Worm (Caenorhabditis elegans): ENCODE data around the gene rpb-4.

DNA sequence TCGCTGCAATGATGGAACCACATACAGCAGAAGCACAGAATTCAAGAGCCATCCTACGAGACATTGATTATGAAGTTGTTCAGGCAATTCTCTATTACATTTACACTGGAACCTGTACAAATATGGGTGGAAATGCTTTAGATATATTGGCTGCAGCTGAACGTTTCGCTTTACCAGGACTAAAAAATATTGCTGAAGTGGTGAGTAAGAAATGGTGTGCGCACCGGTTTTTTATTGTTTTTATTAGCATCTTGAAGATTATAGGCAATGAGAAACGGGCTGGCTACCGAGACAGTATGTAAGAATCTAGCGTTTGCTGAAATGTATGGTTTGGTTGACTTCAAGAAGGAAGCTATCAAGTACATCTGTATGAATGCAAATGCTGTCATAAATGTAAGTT, 21.8 kb downstream of the rpb-4 start:
- TF ChIP-seq cog-1 (tag; optimal IDR thresholded peaks at IDR 0.05), result no peak
- TF ChIP-seq ztf-29 (GFP tag; IDR thresholded peaks at IDR 0.05), result no peak
- TF ChIP-seq tab-1 (GFP tag; IDR thresholded peaks at IDR 0.05), result no peak
- TF ChIP-seq T22C8.4 (GFP tag; IDR thresholded peaks at IDR 0.05), result no peak
- no peak for TF ChIP-seq med-1 (GFP tag; optimal IDR thresholded peaks at IDR 0.05; ENCODE audit: insufficient read depth)
- TF ChIP-seq flt-1 (GFP tag; IDR thresholded peaks at IDR 0.05), result no peak
- TF ChIP-seq klf-2 (GFP tag; conservative IDR thresholded peaks at IDR 0.05), result no peak
- no peak for TF ChIP-seq ztf-23 (GFP tag; IDR thresholded peaks at IDR 0.05)

All from whole organism, midembryonic.